Worm (Caenorhabditis elegans) whole organism, L3 larva: ENCODE results near the gene nemt-1.

ENCODE experiments used
- aly-2 ChIP-seq: fragments of 150-350 bp; optimal IDR thresholded peaks from 2 replicates; lab custom pipeline; 2014; ENCODE audit warnings: missing biosample characterization, missing genetic modification characterization
- ama-1 ChIP-seq: fragments of 150-350 bp; optimal IDR thresholded peaks from 2 replicates; lab custom pipeline; 2018
- ceh-82 ChIP-seq: fragments of 150-350 bp; optimal IDR thresholded peaks from 2 replicates; lab custom pipeline; 2014; ENCODE audit warnings: missing biosample characterization, missing genetic modification characterization
- hmg-11 ChIP-seq: sonication (generic microtip); optimal IDR thresholded peaks from 2 replicates; lab custom pipeline; 2016; ENCODE audit warnings: missing genetic modification characterization, missing compliant biosample characterization
- lin-15B ChIP-seq: fragments of 150-350 bp; optimal IDR thresholded peaks from 2 replicates; lab custom pipeline; 2014; ENCODE audit warnings: missing biosample characterization, missing genetic modification characterization
- lin-39 ChIP-seq: fragments of 150-350 bp; optimal IDR thresholded peaks from 2 replicates; lab custom pipeline; 2018; ENCODE audit warnings: missing biosample characterization, missing genetic modification reagents, missing genetic modification characterization
- nhr-11 ChIP-seq: fragments of 150-350 bp; optimal IDR thresholded peaks from 2 replicates; lab custom pipeline; 2014; ENCODE audit warnings: missing biosample characterization, missing genetic modification characterization
- nhr-25 ChIP-seq: sonication (generic microtip); optimal IDR thresholded peaks from 2 replicates; lab custom pipeline; 2017; ENCODE audit warnings: missing biosample characterization, missing genetic modification characterization
- pha-4 ChIP-seq: fragments of 150-350 bp; optimal IDR thresholded peaks from 2 replicates; lab custom pipeline; 2014; ENCODE audit warnings: missing biosample characterization, missing genetic modification reagents, missing genetic modification characterization
- snpc-4 ChIP-seq: fragments of 150-350 bp; optimal IDR thresholded peaks from 2 replicates; lab custom pipeline; 2014; ENCODE audit warnings: missing biosample characterization, missing genetic modification characterization

DNA sequence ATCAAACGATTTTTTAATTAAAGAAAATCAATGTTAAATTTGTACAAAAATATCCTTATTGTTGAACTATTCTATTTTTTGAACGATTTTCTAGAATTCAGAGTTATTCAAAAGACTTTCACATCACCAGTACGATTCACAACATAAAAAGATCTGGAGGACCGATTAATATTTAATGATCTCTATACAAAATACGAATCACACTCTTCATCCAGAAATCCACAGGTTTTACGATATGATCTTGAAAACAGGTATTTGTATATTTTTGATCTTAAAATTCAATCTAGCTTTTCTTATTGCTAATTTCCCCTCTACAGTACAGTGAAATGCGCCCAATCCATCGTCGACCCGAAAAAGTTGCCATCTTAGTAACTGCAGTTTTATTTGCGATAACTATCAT lies 14.6 kb downstream of the nemt-1 start, which contains the start of gene F49C12.5:
- TF ChIP-seq ama-1 (no peak), pha-4 (tag; lab: Kevin White, UChicago) (no peak), nhr-25 (no peak), ceh-82 (no peak), snpc-4 (tag; lab: Kevin White, UChicago) (no peak), aly-2 (tag; lab: Kevin White, UChicago) (no peak), nhr-11 (no peak), hmg-11 (tag; lab: Kevin White, UChicago) (no peak), lin-15B (tag; lab: Kevin White, UChicago) (no peak), lin-39 (no peak)
